Fruit fly (Drosophila melanogaster) whole organism, pupa: Measurements from ENCODE around the gene CG16781.

ENCODE experiments used
- CG10348 ChIP-seq: fragments of 200-800 bp; sonication (Bioruptor generic); IDR thresholded peaks from 2 replicates; pipeline ENCODE4 v1.3.6; 2022; ENCODE audit warnings: missing biosample characterization, missing genetic modification characterization
- CG12605 ChIP-seq: fragments of 200-800 bp; sonication (Bioruptor generic); IDR thresholded peaks from 2 replicates; pipeline ENCODE4 v1.3.6; 2022; ENCODE audit warnings: missing biosample characterization, missing genetic modification characterization
- CG13204 ChIP-seq: fragments of 200-800 bp; sonication (Bioruptor generic); optimal IDR thresholded peaks from 2 replicates; lab custom pipeline; 2018; ENCODE audit warnings: missing biosample characterization, mild to moderate bottlenecking, missing genetic modification characterization, moderate library complexity
- CG14655 ChIP-seq: fragments of 200-800 bp; sonication (Bioruptor generic); optimal IDR thresholded peaks from 3 replicates; lab custom pipeline; 2017; ENCODE audit warnings: mild to moderate bottlenecking, missing biosample characterization, missing genetic modification reagents, missing genetic modification characterization
- CG15710 ChIP-seq: fragments of 200-800 bp; sonication (Bioruptor generic); optimal IDR thresholded peaks from 2 replicates; lab custom pipeline; 2018; ENCODE audit warnings: missing biosample characterization, mild to moderate bottlenecking, missing genetic modification characterization, moderate library complexity
- CG17806 ChIP-seq: fragments of 200-800 bp; sonication (Bioruptor generic); optimal IDR thresholded peaks from 2 replicates; lab custom pipeline; 2018; ENCODE audit warnings: missing biosample characterization, mild to moderate bottlenecking, missing genetic modification characterization, moderate library complexity
- CG32121 ChIP-seq: fragments of 200-800 bp; sonication (Bioruptor generic); IDR thresholded peaks from 2 replicates; pipeline ENCODE4 v1.3.6; 2022; ENCODE audit warnings: missing biosample characterization, missing genetic modification characterization
- CG8301 ChIP-seq: fragments of 200-800 bp; sonication (Bioruptor generic); optimal IDR thresholded peaks from 2 replicates; lab custom pipeline; 2018; ENCODE audit warnings: missing biosample characterization, mild to moderate bottlenecking, missing genetic modification characterization
- CG9948 ChIP-seq: fragments of 200-800 bp; sonication (Bioruptor generic); optimal IDR thresholded peaks from 2 replicates; lab custom pipeline; 2018; ENCODE audit warnings: missing biosample characterization, mild to moderate bottlenecking, missing genetic modification characterization, moderate library complexity
- D1 ChIP-seq: fragments of 200-800 bp; sonication (Bioruptor generic); optimal IDR thresholded peaks from 2 replicates; lab custom pipeline; 2018; ENCODE audit warnings: missing biosample characterization, mild to moderate bottlenecking, missing genetic modification characterization, moderate library complexity
- fd96Ca ChIP-seq: fragments of 200-800 bp; sonication (Bioruptor generic); IDR thresholded peaks from 3 replicates; pipeline ENCODE4 v1.3.6; 2022; ENCODE audit warnings: missing biosample characterization, missing genetic modification characterization
- gl ChIP-seq: fragments of 200-800 bp; sonication (Bioruptor generic); optimal IDR thresholded peaks from 2 replicates; lab custom pipeline; 2018; ENCODE audit warnings: missing biosample characterization, mild to moderate bottlenecking, missing genetic modification characterization

DNA sequence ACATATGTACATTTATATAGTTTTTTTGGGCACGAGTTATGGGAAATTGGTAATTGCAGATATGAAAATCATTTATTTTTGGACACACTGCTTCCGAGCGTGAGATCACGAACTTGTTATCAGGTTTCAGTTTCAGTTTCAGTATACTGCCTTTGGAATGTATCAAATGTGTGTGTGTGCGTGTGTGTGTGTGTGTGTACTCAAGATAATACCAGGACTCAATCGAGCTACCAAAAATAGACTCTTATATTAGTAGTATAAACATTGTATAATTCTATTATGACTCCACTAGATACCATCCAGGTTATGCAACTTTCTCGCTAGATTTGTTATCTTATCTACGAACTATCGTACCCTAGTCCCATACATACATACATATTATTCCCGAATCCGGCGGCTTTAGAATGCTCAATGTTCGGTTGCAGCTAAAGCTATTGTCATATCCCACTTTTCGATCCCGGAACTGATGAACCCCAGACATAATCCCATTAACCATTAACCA, 14.9 kb downstream of the CG16781 start, which contains the start of gene CG12535:
- TF ChIP-seq CG8301, result no peak
- no peak for TF ChIP-seq D1 (tag; lab: Kevin White, UChicago)
- TF ChIP-seq CG32121 (GFP tag; lab: Robert Waterston, UW), result no peak
- no peak for TF ChIP-seq CG10348 (GFP tag; lab: Robert Waterston, UW)
- no peak for TF ChIP-seq CG15710 (tag; lab: Kevin White, UChicago)
- TF ChIP-seq CG17806 (tag; lab: Kevin White, UChicago), result no peak
- no peak for TF ChIP-seq CG12605 (GFP tag; lab: Robert Waterston, UW)
- no peak for TF ChIP-seq CG14655 (GFP tag; lab: Kevin White, UChicago)
- no peak for TF ChIP-seq CG9948 (tag; lab: Kevin White, UChicago)
- no peak for TF ChIP-seq gl (tag; lab: Kevin White, UChicago)
- TF ChIP-seq CG13204, result no peak
- no peak for TF ChIP-seq fd96Ca (GFP tag; lab: Robert Waterston, UW)
